ENCODE assay signal across 3 worm cellular contexts in the genomic region with DNA sequence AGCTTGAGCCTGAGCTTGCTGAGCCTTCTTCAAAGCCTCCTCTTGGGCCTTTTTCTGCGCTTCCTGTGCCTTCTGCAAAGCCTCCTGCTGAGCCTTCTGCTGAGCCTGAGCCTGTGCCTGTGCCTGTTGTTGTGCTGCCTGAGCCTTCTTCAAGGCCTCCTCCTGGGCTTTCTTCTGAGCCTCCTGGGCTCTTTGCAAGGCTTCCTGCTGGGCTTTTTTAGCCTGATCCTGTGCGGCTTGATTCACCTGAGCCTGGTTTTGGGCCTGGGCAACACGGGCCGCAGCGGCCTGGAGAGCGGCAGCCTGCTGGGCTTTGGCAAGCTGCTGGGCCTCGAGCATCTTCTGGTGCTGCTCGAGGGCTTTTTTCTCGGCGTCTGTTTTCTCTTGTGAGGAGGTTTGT.
A peak's percentile ranks its signal among the peaks of the same experiment; 100 is the strongest.
TF ChIP-seq lines count a peak whose summit lies in the region.

No protein-coding gene starts in this region.

TF ChIP-seq in whole organism, L4 larva, 104 proteins besides CTCF, POLR2A, EP300 and RAD21:
- TF ChIP-seq set-16 (GFP tag; IDR thresholded peaks at IDR 0.05; lab: Robert Waterston, UW) (peak; percentile 94), lin-39 (tag; optimal IDR thresholded peaks at IDR 0.05; lab: Kevin White, UChicago) (no peak), F26F4.8 (GFP tag; conservative IDR thresholded peaks at IDR 0.05; lab: Robert Waterston, UW) (0 out of 2 replicates have a peak, but pooled peaks have one; percentile 43)

TF ChIP-seq in whole organism, late embryonic, 69 proteins besides CTCF, POLR2A, EP300 and RAD21:
- no peak for TF ChIP-seq ama-1 (optimal IDR thresholded peaks at IDR 0.05; lab: Kevin White, UChicago)
- TF ChIP-seq ceh-31 (tag; optimal IDR thresholded peaks at IDR 0.05; lab: Kevin White, UChicago), result peak; percentile 8
- no peak for TF ChIP-seq Y22D7AL.16 (tag; optimal IDR thresholded peaks at IDR 0.05; lab: Kevin White, UChicago)
- TF ChIP-seq ceh-14 (tag; optimal IDR thresholded peaks at IDR 0.05; lab: Kevin White, UChicago), result peak; percentile 3

TF ChIP-seq in whole organism, young adult, 124 proteins besides CTCF, POLR2A, EP300 and RAD21:
- no peak for TF ChIP-seq sea-2 (GFP tag; IDR thresholded peaks at IDR 0.05; lab: Robert Waterston, UW)
- peak; percentile 79 for TF ChIP-seq egrh-3 (GFP tag; IDR thresholded peaks at IDR 0.05; lab: Robert Waterston, UW)
- TF ChIP-seq tbp1 (GFP tag; optimal IDR thresholded peaks at IDR 0.05; lab: Kevin White, UChicago), result no peak
- TF ChIP-seq zfh-2 (GFP tag; conservative IDR thresholded peaks at IDR 0.05; lab: Robert Waterston, UW), result peak; percentile 80; the same call in 1 of the 2 replicates
